Worm (Caenorhabditis elegans) whole organism, young adult: ENCODE data around the gene eif-3.D.

Experiments
- B0019.2 ChIP-seq: fragments of 200-800 bp; sonication (Bioruptor generic); conservative IDR thresholded peaks from 2 replicates; pipeline ENCODE4 v1.3.6; 2022; ENCODE audit warnings: missing genetic modification reagents, missing genetic modification characterization, missing compliant biosample characterization
- B0261.1 ChIP-seq: sonication (generic microtip); optimal IDR thresholded peaks from 2 replicates; lab custom pipeline; 2016; ENCODE audit warnings: mild to moderate bottlenecking, missing genetic modification characterization, moderate library complexity, missing compliant biosample characterization
- C06A6.2 ChIP-seq: fragments of 200-800 bp; sonication (Bioruptor generic); conservative IDR thresholded peaks from 2 replicates; pipeline ENCODE4 v1.3.6; 2022; ENCODE audit warnings: missing genetic modification characterization, missing compliant biosample characterization
- F22D6.2 ChIP-seq: sonication (generic microtip); optimal IDR thresholded peaks from 2 replicates; lab custom pipeline; 2016; ENCODE audit warnings: mild to moderate bottlenecking, missing genetic modification characterization, missing compliant biosample characterization
- F23B12.7 ChIP-seq: sonication (generic microtip); optimal IDR thresholded peaks from 2 replicates; lab custom pipeline; 2017; ENCODE audit warnings: missing genetic modification characterization, mild to moderate bottlenecking, missing compliant biosample characterization, antibody characterized with exemption, moderate library complexity; ENCODE audit not compliant: insufficient read depth
- F37B4.10 ChIP-seq: fragments of 200-800 bp; sonication (Bioruptor generic); IDR thresholded peaks from 2 replicates; pipeline ENCODE4 v1.3.6; 2022; ENCODE audit warnings: missing genetic modification characterization, missing compliant biosample characterization
- F52B5.7 ChIP-seq: sonication (generic microtip); optimal IDR thresholded peaks from 2 replicates; lab custom pipeline; 2016; ENCODE audit warnings: mild to moderate bottlenecking, missing genetic modification characterization, missing compliant biosample characterization
- K12H6.12 ChIP-seq: fragments of 200-800 bp; sonication (Bioruptor generic); optimal IDR thresholded peaks from 2 replicates; lab custom pipeline; 2018; ENCODE audit warnings: mild to moderate bottlenecking, missing genetic modification characterization, missing compliant biosample characterization
- Y56A3A.18 ChIP-seq: fragments of 200-800 bp; sonication (Bioruptor generic); IDR thresholded peaks from 2 replicates; pipeline ENCODE4 v1.3.6; 2022; ENCODE audit warnings: missing genetic modification reagents, missing genetic modification characterization, missing compliant biosample characterization
- ZK185.1 ChIP-seq: sonication (generic microtip); optimal IDR thresholded peaks from 2 replicates; lab custom pipeline; 2016; ENCODE audit warnings: mild to moderate bottlenecking, missing genetic modification characterization, missing compliant biosample characterization; ENCODE audit not compliant: poor library complexity, severe bottlenecking
- athp-1 ChIP-seq: sonication (generic microtip); optimal IDR thresholded peaks from 2 replicates; lab custom pipeline; 2017; ENCODE audit warnings: mild to moderate bottlenecking, missing genetic modification characterization, missing compliant biosample characterization
- bed-1 ChIP-seq: fragments of 200-800 bp; sonication (Bioruptor generic); IDR thresholded peaks from 2 replicates; pipeline ENCODE4 v1.3.6; 2022; ENCODE audit warnings: missing genetic modification reagents, missing genetic modification characterization, missing compliant biosample characterization
- bed-2 ChIP-seq: fragments of 200-800 bp; sonication (Bioruptor generic); IDR thresholded peaks from 2 replicates; pipeline ENCODE4 v1.3.6; 2022; ENCODE audit warnings: missing genetic modification reagents, missing genetic modification characterization, missing compliant biosample characterization
- cebp-2 ChIP-seq: fragments of 200-800 bp; sonication (Bioruptor generic); IDR thresholded peaks from 2 replicates; pipeline ENCODE4 v1.3.6; 2022; ENCODE audit warnings: missing genetic modification characterization, missing compliant biosample characterization
- ceh-58 ChIP-seq: fragments of 200-800 bp; sonication (Bioruptor generic); IDR thresholded peaks from 2 replicates; pipeline ENCODE4 v1.3.6; 2022; ENCODE audit warnings: missing genetic modification characterization, missing compliant biosample characterization
- ceh-79 ChIP-seq: sonication (generic microtip); optimal IDR thresholded peaks from 2 replicates; lab custom pipeline; 2017; ENCODE audit warnings: mild to moderate bottlenecking, missing genetic modification characterization, missing compliant biosample characterization
- ceh-91 ChIP-seq: fragments of 200-800 bp; sonication (Bioruptor generic); IDR thresholded peaks from 2 replicates; pipeline ENCODE4 v1.3.6; 2022; ENCODE audit warnings: missing genetic modification reagents, missing genetic modification characterization, missing compliant biosample characterization
- chd-7 ChIP-seq: sonication (generic microtip); optimal IDR thresholded peaks from 2 replicates; lab custom pipeline; 2016; ENCODE audit warnings: mild to moderate bottlenecking, missing genetic modification characterization, moderate library complexity, missing compliant biosample characterization
- dpl-1 ChIP-seq: fragments of 150-350 bp; optimal IDR thresholded peaks from 2 replicates; lab custom pipeline; 2014; ENCODE audit warnings: missing biosample characterization, missing genetic modification reagents, missing genetic modification characterization
- efl-1 ChIP-seq: fragments of 150-350 bp; optimal IDR thresholded peaks from 2 replicates; lab custom pipeline; 2014; ENCODE audit warnings: missing biosample characterization, missing genetic modification reagents, missing genetic modification characterization
- egl-18 ChIP-seq: fragments of 200-800 bp; sonication (Bioruptor generic); IDR thresholded peaks from 2 replicates; pipeline ENCODE4 v1.3.6; 2022; ENCODE audit warnings: missing genetic modification reagents, missing genetic modification characterization, missing compliant biosample characterization
- egrh-3 ChIP-seq: fragments of 200-800 bp; sonication (Bioruptor generic); IDR thresholded peaks from 2 replicates; pipeline ENCODE4 v1.3.6; 2022; ENCODE audit warnings: missing genetic modification reagents, missing genetic modification characterization, missing compliant biosample characterization
- hlh-12 ChIP-seq: sonication (generic microtip); optimal IDR thresholded peaks from 2 replicates; lab custom pipeline; 2016; ENCODE audit warnings: missing genetic modification characterization, missing compliant biosample characterization
- hlh-26 ChIP-seq: fragments of 200-800 bp; sonication (Bioruptor generic); conservative IDR thresholded peaks from 2 replicates; pipeline ENCODE4 v1.3.6; 2022; ENCODE audit warnings: missing genetic modification reagents, missing genetic modification characterization, missing compliant biosample characterization
- hmg-1.2 ChIP-seq: fragments of 200-800 bp; sonication (Bioruptor generic); IDR thresholded peaks from 2 replicates; pipeline ENCODE4 v1.3.6; 2022; ENCODE audit warnings: missing genetic modification reagents, missing genetic modification characterization, missing compliant biosample characterization
- hrde-1 ChIP-seq: sonication (generic microtip); optimal IDR thresholded peaks from 2 replicates; lab custom pipeline; 2016; ENCODE audit warnings: missing genetic modification characterization, mild to moderate bottlenecking, missing compliant biosample characterization, moderate library complexity, missing genotype, missing genetic modification reagents, borderline replicate concordance
- hsf-1 ChIP-seq: fragments of 200-800 bp; sonication (Bioruptor generic); IDR thresholded peaks from 2 replicates; pipeline ENCODE4 v1.3.6; 2022; ENCODE audit warnings: missing genetic modification reagents, missing genetic modification characterization, missing compliant biosample characterization
- let-526 ChIP-seq: fragments of 200-800 bp; sonication (Bioruptor generic); IDR thresholded peaks from 2 replicates; pipeline ENCODE4 v1.3.6; 2022; ENCODE audit warnings: missing genetic modification reagents, missing genetic modification characterization, missing compliant biosample characterization
- let-607 ChIP-seq, 2 experiments: fragments of 200-800 bp in 1 of 2; sonication (Bioruptor generic) in 1 of 2; sonication (generic microtip) in 1 of 2; optimal IDR thresholded peaks; 2 replicates each; lab custom pipeline; 2016 to 2018; ENCODE audit warnings: mild to moderate bottlenecking in 2 of 2, missing compliant biosample characterization in 2 of 2, missing genetic modification characterization in 2 of 2, moderate library complexity in 2 of 2, missing genotype in 1 of 2
- lsy-27 ChIP-seq: sonication (generic microtip); optimal IDR thresholded peaks from 2 replicates; lab custom pipeline; 2017; ENCODE audit warnings: missing genetic modification characterization, mild to moderate bottlenecking, missing compliant biosample characterization, antibody characterized with exemption, missing genotype, borderline replicate concordance; ENCODE audit not compliant: insufficient read depth
- madf-3 ChIP-seq: fragments of 200-800 bp; sonication (Bioruptor generic); IDR thresholded peaks from 2 replicates; pipeline ENCODE4 v1.3.6; 2022; ENCODE audit warnings: missing genetic modification reagents, missing genetic modification characterization, missing compliant biosample characterization
- madf-6 ChIP-seq: fragments of 200-800 bp; sonication (Bioruptor generic); IDR thresholded peaks from 2 replicates; pipeline ENCODE4 v1.3.6; 2022; ENCODE audit warnings: missing genetic modification reagents, missing genetic modification characterization, missing compliant biosample characterization
- madf-8 ChIP-seq: fragments of 200-800 bp; sonication (Bioruptor generic); conservative IDR thresholded peaks from 2 replicates; pipeline ENCODE4 v1.3.6; 2022; ENCODE audit warnings: missing genetic modification reagents, missing genetic modification characterization, missing compliant biosample characterization
- mcd-1 ChIP-seq: fragments of 200-800 bp; sonication (Bioruptor generic); IDR thresholded peaks from 2 replicates; pipeline ENCODE4 v1.3.6; 2022; ENCODE audit warnings: missing genetic modification reagents, missing genetic modification characterization, missing compliant biosample characterization
- nfya-1 ChIP-seq: sonication (generic microtip); optimal IDR thresholded peaks from 2 replicates; lab custom pipeline; 2017; ENCODE audit warnings: antibody characterized with exemption, missing compliant biosample characterization, missing genetic modification characterization, borderline replicate concordance; ENCODE audit not compliant: insufficient read depth
- nhr-179 ChIP-seq: sonication (generic microtip); optimal IDR thresholded peaks from 2 replicates; lab custom pipeline; 2016; ENCODE audit warnings: mild to moderate bottlenecking, missing genetic modification characterization, missing compliant biosample characterization
- nhr-90 ChIP-seq: sonication (generic microtip); optimal IDR thresholded peaks from 2 replicates; lab custom pipeline; 2016; ENCODE audit warnings: missing genotype, mild to moderate bottlenecking, missing genetic modification characterization, missing compliant biosample characterization
- pha-4 ChIP-seq: fragments of 150-350 bp; sonication (generic microtip); optimal IDR thresholded peaks from 2 replicates; lab custom pipeline; 2014; ENCODE audit warnings: missing biosample characterization, missing genetic modification reagents, missing genetic modification characterization
- rcor-1 ChIP-seq: fragments of 200-800 bp; sonication (Bioruptor generic); IDR thresholded peaks from 2 replicates; pipeline ENCODE4 v1.3.6; 2022; ENCODE audit warnings: missing genetic modification reagents, missing genetic modification characterization, missing compliant biosample characterization
- rpc-1 ChIP-seq, 2 experiments: fragments of 150-350 bp in 1 of 2; sonication (generic microtip) in 1 of 2; optimal IDR thresholded peaks; 2 replicates each; lab custom pipeline; 2014 to 2018; ENCODE audit warnings: missing biosample characterization in 1 of 2, missing genetic modification characterization in 1 of 2, missing genetic modification reagents in 1 of 2, missing genotype in 1 of 2
- sdz-38 ChIP-seq: sonication (generic microtip); optimal IDR thresholded peaks from 2 replicates; lab custom pipeline; 2016; ENCODE audit warnings: missing genotype, missing genetic modification characterization, missing compliant biosample characterization
- snpc-1.1 ChIP-seq: sonication (generic microtip); optimal IDR thresholded peaks from 2 replicates; lab custom pipeline; 2017; ENCODE audit warnings: missing genetic modification characterization, mild to moderate bottlenecking, missing compliant biosample characterization, antibody characterized with exemption, moderate library complexity, missing genotype, missing genetic modification reagents; ENCODE audit not compliant: insufficient read depth
- snpc-4 ChIP-seq, 5 experiments: fragments of 150-350 bp in 1 of 5; sonication (generic microtip) in 4 of 5; optimal IDR thresholded peaks; 2 replicates each; lab custom pipeline; 2014 to 2018; ENCODE audit warnings: missing genetic modification characterization in 5 of 5, missing biosample characterization in 3 of 5, antibody characterized with exemption in 2 of 5, mild to moderate bottlenecking in 2 of 5, missing compliant biosample characterization in 2 of 5, missing genotype in 2 of 5, moderate library complexity in 2 of 5, missing genetic modification reagents in 1 of 5
- sptf-2 ChIP-seq: fragments of 200-800 bp; sonication (Bioruptor generic); optimal IDR thresholded peaks from 2 replicates; lab custom pipeline; 2018; ENCODE audit warnings: mild to moderate bottlenecking, missing genetic modification characterization, missing compliant biosample characterization
- ztf-18 ChIP-seq: sonication (generic microtip); optimal IDR thresholded peaks from 2 replicates; lab custom pipeline; 2016; ENCODE audit warnings: missing genotype, mild to moderate bottlenecking, missing genetic modification characterization, missing compliant biosample characterization
- ztf-28 ChIP-seq: fragments of 200-800 bp; sonication (Bioruptor generic); IDR thresholded peaks from 2 replicates; pipeline ENCODE4 v1.3.6; 2022; ENCODE audit warnings: missing genetic modification reagents, missing genetic modification characterization, missing compliant biosample characterization

The eif-3.D gene

DNA sequence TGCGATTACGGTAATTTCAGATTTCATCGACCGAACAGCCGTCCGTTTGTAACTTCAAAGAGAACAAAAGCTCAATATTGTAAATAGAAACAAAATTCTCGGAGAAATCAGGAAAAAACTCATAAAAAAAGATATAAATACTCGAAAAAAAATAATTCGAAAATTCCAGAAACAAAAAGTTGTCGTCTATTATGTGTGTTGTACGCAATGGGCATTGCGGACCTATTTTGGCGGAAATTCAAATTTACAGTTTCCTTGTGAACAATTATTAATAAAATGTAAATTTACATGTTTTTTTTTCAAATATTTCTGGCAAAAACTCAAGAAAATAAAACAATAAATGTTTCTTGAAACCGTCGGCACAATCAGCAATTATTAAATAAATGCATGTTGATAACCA lies 14.1 kb upstream of the eif-3.D start (continued):
- TF ChIP-seq ZK185.1 (no peak), athp-1 (tag; lab: Kevin White, UChicago) (no peak), nhr-179 (tag; lab: Kevin White, UChicago) (no peak), hlh-26 (GFP tag; lab: Robert Waterston, UW) (no peak), rpc-1 (optimal IDR thresholded peaks at IDR 0.05; lab: Kevin White, UChicago) (no peak), rpc-1 (tag; optimal IDR thresholded peaks at IDR 0.05; lab: Kevin White, UChicago) (no peak), madf-3 (GFP tag; lab: Robert Waterston, UW) (no peak), sdz-38 (tag; lab: Kevin White, UChicago) (no peak), egl-18 (GFP tag; lab: Robert Waterston, UW) (no peak), Y56A3A.18 (GFP tag; lab: Robert Waterston, UW) (no peak), F37B4.10 (GFP tag; lab: Robert Waterston, UW) (no peak), mcd-1 (GFP tag; lab: Robert Waterston, UW) (no peak), ztf-28 (no peak), madf-6 (GFP tag; lab: Robert Waterston, UW) (0 out of 2 replicates have a peak, but pooled peaks have one; percentile 45), K12H6.12 (tag; lab: Kevin White, UChicago) (no peak), hlh-12 (no peak), hrde-1 (tag; lab: Kevin White, UChicago) (no peak)

DNA sequence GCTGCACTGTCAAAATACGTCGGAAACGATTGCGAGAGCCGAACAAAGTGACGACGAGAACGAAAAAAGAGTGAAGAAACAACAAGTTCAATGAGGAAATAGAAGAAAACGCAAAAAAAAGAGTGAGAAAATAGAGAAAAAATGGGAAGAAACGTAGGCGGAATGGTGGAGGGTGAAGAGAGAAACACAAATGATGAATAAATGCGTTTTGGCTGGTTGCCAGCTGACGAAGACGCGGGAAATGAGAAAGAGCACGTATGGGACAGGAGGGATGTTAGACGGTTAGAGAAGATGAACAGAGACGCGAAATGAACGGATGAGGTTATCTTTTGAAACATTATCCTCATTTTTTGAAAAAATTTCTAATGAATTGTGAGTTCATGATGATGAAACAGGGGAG lies 13.6 kb upstream of the eif-3.D start:
- TF ChIP-seq B0019.2 (GFP tag; lab: Robert Waterston, UW), result no peak
- peak; percentile 4 for TF ChIP-seq pha-4 (tag; lab: Kevin White, UChicago)
- no peak for TF ChIP-seq nhr-90 (tag; lab: Kevin White, UChicago)
- no peak for TF ChIP-seq let-526 (GFP tag; lab: Robert Waterston, UW)
- no peak for TF ChIP-seq nfya-1 (tag; lab: Kevin White, UChicago)
- no peak for TF ChIP-seq let-607 (tag; optimal IDR thresholded peaks at IDR 0.05; lab: Kevin White, UChicago)
- no peak for TF ChIP-seq F22D6.2
- TF ChIP-seq F23B12.7 (tag; lab: Kevin White, UChicago), result no peak
- no peak for TF ChIP-seq madf-8 (GFP tag; lab: Robert Waterston, UW)
- TF ChIP-seq snpc-1.1, result no peak
- TF ChIP-seq cebp-2, result no peak
- TF ChIP-seq snpc-4 (GFP tag; optimal IDR thresholded peaks at IDR 0.05; lab: Kevin White, UChicago), result no peak
- peak in 1 of 4 experiments; percentile 0 for TF ChIP-seq snpc-4 (tag; optimal IDR thresholded peaks at IDR 0.05; lab: Kevin White, UChicago)
- no peak for TF ChIP-seq mcd-1 (GFP tag; lab: Robert Waterston, UW)
- TF ChIP-seq ceh-58 (GFP tag; lab: Robert Waterston, UW), result no peak
- no peak for TF ChIP-seq dpl-1 (GFP tag; lab: Kevin White, UChicago)
- TF ChIP-seq F52B5.7 (tag; lab: Kevin White, UChicago), result no peak
- no peak for TF ChIP-seq sptf-2 (GFP tag; lab: Kevin White, UChicago)
- no peak for TF ChIP-seq athp-1 (tag; lab: Kevin White, UChicago)
- peak; percentile 70 for TF ChIP-seq hmg-1.2 (GFP tag; lab: Robert Waterston, UW)
- TF ChIP-seq ceh-91 (GFP tag; lab: Robert Waterston, UW), result no peak
- peak; percentile 10 for TF ChIP-seq chd-7 (tag; lab: Kevin White, UChicago)
- no peak for TF ChIP-seq lsy-27
- TF ChIP-seq C06A6.2 (GFP tag; lab: Robert Waterston, UW), result no peak
- no peak for TF ChIP-seq hsf-1
- TF ChIP-seq ztf-18, result no peak
- TF ChIP-seq madf-6 (GFP tag; lab: Robert Waterston, UW), result no peak
- no peak for TF ChIP-seq rcor-1 (GFP tag; lab: Robert Waterston, UW)
- TF ChIP-seq bed-2, result no peak
- no peak for TF ChIP-seq B0261.1 (tag; lab: Kevin White, UChicago)
- TF ChIP-seq bed-1 (GFP tag; lab: Robert Waterston, UW), result no peak
- TF ChIP-seq ceh-79 (tag; lab: Kevin White, UChicago), result no peak
- no peak for TF ChIP-seq egl-18 (GFP tag; lab: Robert Waterston, UW)
- TF ChIP-seq egrh-3 (GFP tag; lab: Robert Waterston, UW), result no peak
- TF ChIP-seq efl-1 (GFP tag; lab: Kevin White, UChicago), result peak; percentile 28
